Worm (Caenorhabditis elegans): ENCODE data around the gene mth-2.

DNA sequence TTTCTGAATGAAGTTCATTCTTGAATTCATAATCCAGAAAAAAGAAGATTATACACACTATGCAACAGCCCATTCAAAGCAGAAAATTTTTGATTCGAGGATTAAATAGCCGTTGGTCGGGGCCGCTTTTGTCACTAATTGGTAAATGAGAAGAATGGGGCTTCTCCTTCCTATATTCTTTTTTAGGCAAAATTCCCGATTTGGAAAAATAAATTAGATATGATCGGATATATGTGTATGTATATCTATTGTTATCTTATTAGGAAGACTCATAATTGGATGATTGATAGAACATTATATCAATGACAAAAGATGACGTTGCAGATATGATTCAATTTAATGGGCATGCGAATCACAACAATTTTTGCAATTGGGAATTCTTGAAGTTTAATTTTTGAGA is 43.9 kb downstream of the mth-2 start:
- no peak for TF ChIP-seq ZK546.5 (tag; optimal IDR thresholded peaks at IDR 0.05)
- no peak for TF ChIP-seq nhr-28 (tag; optimal IDR thresholded peaks at IDR 0.05)
- no peak for TF ChIP-seq mdl-1 (tag; optimal IDR thresholded peaks at IDR 0.05)
- no peak for TF ChIP-seq unc-62 (GFP tag; optimal IDR thresholded peaks at IDR 0.05)
- no peak for TF ChIP-seq pha-4 (tag; optimal IDR thresholded peaks at IDR 0.05)
- TF ChIP-seq nfya-1 (tag; optimal IDR thresholded peaks at IDR 0.05; ENCODE audit: insufficient read depth) = no peak
- no peak for TF ChIP-seq lin-15B (tag; optimal IDR thresholded peaks at IDR 0.05)
- no peak for TF ChIP-seq nhr-77 (tag; optimal IDR thresholded peaks at IDR 0.05)
